Worm (Caenorhabditis elegans) whole organism, mixed stage, embryonic: ENCODE measurements around the gene cebp-1.

Experiments
- M03D4.4 ChIP-seq: sonication (generic microtip); optimal IDR thresholded peaks from 2 replicates; lab custom pipeline; 2017; ENCODE audit warnings: mild to moderate bottlenecking, missing genetic modification characterization, missing compliant biosample characterization
- bed-3 ChIP-seq: fragments of 200-800 bp; sonication (Bioruptor generic); optimal IDR thresholded peaks from 3 replicates; lab custom pipeline; 2018; ENCODE audit warnings: mild to moderate bottlenecking, missing genetic modification characterization, moderate library complexity, missing compliant biosample characterization
- blmp-1 ChIP-seq: fragments of 150-350 bp; optimal IDR thresholded peaks from 2 replicates; lab custom pipeline; 2014; ENCODE audit warnings: missing biosample characterization, missing genetic modification characterization
- ceh-39 ChIP-seq: fragments of 150-350 bp; optimal IDR thresholded peaks from 2 replicates; lab custom pipeline; 2014; ENCODE audit warnings: missing biosample characterization, missing genetic modification characterization
- ceh-43 ChIP-seq: fragments of 200-800 bp; sonication (Bioruptor generic); optimal IDR thresholded peaks from 2 replicates; lab custom pipeline; 2018; ENCODE audit warnings: mild to moderate bottlenecking, missing genetic modification characterization, moderate library complexity, missing compliant biosample characterization
- ceh-83 ChIP-seq: fragments of 200-800 bp; sonication (Bioruptor generic); optimal IDR thresholded peaks from 2 replicates; lab custom pipeline; 2018; ENCODE audit warnings: mild to moderate bottlenecking, missing genetic modification characterization, missing compliant biosample characterization
- cnd-1 ChIP-seq: fragments of 200-800 bp; sonication (Bioruptor generic); optimal IDR thresholded peaks from 2 replicates; lab custom pipeline; 2018; ENCODE audit warnings: mild to moderate bottlenecking, missing genetic modification characterization, missing compliant biosample characterization
- drap-1 ChIP-seq: fragments of 200-800 bp; sonication (Bioruptor generic); optimal IDR thresholded peaks from 3 replicates; lab custom pipeline; 2018; ENCODE audit warnings: mild to moderate bottlenecking, missing genetic modification characterization, missing compliant biosample characterization
- elt-1 ChIP-seq: sonication (generic microtip); optimal IDR thresholded peaks from 2 replicates; lab custom pipeline; 2017; ENCODE audit warnings: missing genetic modification characterization, mild to moderate bottlenecking, missing compliant biosample characterization, antibody characterized with exemption, moderate library complexity, borderline replicate concordance; ENCODE audit not compliant: insufficient read depth
- elt-3 ChIP-seq: fragments of 150-350 bp; optimal IDR thresholded peaks from 2 replicates; lab custom pipeline; 2014; ENCODE audit warnings: missing biosample characterization, missing genetic modification characterization
- flh-1 ChIP-seq: fragments of 200-800 bp; sonication (Bioruptor generic); optimal IDR thresholded peaks from 2 replicates; lab custom pipeline; 2018; ENCODE audit warnings: mild to moderate bottlenecking, missing genetic modification characterization, moderate library complexity, missing compliant biosample characterization
- ham-2 ChIP-seq: fragments of 200-800 bp; sonication (Bioruptor generic); optimal IDR thresholded peaks from 2 replicates; lab custom pipeline; 2018; ENCODE audit warnings: mild to moderate bottlenecking, missing genetic modification characterization, missing compliant biosample characterization
- hlh-1 ChIP-seq: fragments of 150-350 bp; optimal IDR thresholded peaks from 2 replicates; lab custom pipeline; 2014; ENCODE audit warnings: missing biosample characterization, missing genetic modification reagents, missing genetic modification characterization
- lin-13 ChIP-seq: fragments of 150-350 bp; optimal IDR thresholded peaks from 2 replicates; lab custom pipeline; 2014; ENCODE audit warnings: missing biosample characterization, missing genetic modification characterization
- lin-32 ChIP-seq: fragments of 200-800 bp; sonication (Bioruptor generic); optimal IDR thresholded peaks from 2 replicates; lab custom pipeline; 2018; ENCODE audit warnings: mild to moderate bottlenecking, missing genetic modification characterization, missing compliant biosample characterization
- mab-5 ChIP-seq: fragments of 150-350 bp; optimal IDR thresholded peaks from 2 replicates; lab custom pipeline; 2014; ENCODE audit warnings: missing biosample characterization, missing genetic modification characterization
- mep-1 ChIP-seq: fragments of 150-350 bp; optimal IDR thresholded peaks from 2 replicates; lab custom pipeline; 2017; ENCODE audit warnings: missing biosample characterization, missing genetic modification reagents, missing genetic modification characterization, inconsistent platforms
- mls-2 ChIP-seq: sonication (generic microtip); optimal IDR thresholded peaks from 2 replicates; lab custom pipeline; 2016; ENCODE audit warnings: mild to moderate bottlenecking, missing genetic modification characterization, moderate library complexity, missing compliant biosample characterization
- nhr-12 ChIP-seq: fragments of 150-350 bp; optimal IDR thresholded peaks from 2 replicates; lab custom pipeline; 2014; ENCODE audit warnings: missing biosample characterization, missing genetic modification characterization
- nhr-2 ChIP-seq: fragments of 150-350 bp; optimal IDR thresholded peaks from 2 replicates; lab custom pipeline; 2014; ENCODE audit warnings: missing biosample characterization, missing genetic modification characterization
- nhr-28 ChIP-seq: fragments of 150-350 bp; optimal IDR thresholded peaks from 2 replicates; lab custom pipeline; 2014; ENCODE audit warnings: missing biosample characterization, missing genetic modification characterization
- nhr-76 ChIP-seq: sonication (generic microtip); optimal IDR thresholded peaks from 2 replicates; lab custom pipeline; 2017; ENCODE audit warnings: missing biosample characterization, missing genetic modification characterization
- pha-4 ChIP-seq: fragments of 150-350 bp; optimal IDR thresholded peaks from 2 replicates; lab custom pipeline; 2018; ENCODE audit warnings: missing biosample characterization, missing genetic modification reagents, missing genetic modification characterization
- sem-2 ChIP-seq: fragments of 200-800 bp; sonication (Bioruptor generic); optimal IDR thresholded peaks from 2 replicates; lab custom pipeline; 2018; ENCODE audit warnings: mild to moderate bottlenecking, missing genetic modification characterization, missing compliant biosample characterization
- snpc-4 ChIP-seq: fragments of 150-350 bp; optimal IDR thresholded peaks from 2 replicates; lab custom pipeline; 2014; ENCODE audit warnings: missing biosample characterization, missing genetic modification characterization
- sptf-1 ChIP-seq: sonication (generic microtip); optimal IDR thresholded peaks from 2 replicates; lab custom pipeline; 2017; ENCODE audit warnings: mild to moderate bottlenecking, missing genetic modification characterization, moderate library complexity, missing compliant biosample characterization
- tbx-8 ChIP-seq: fragments of 200-800 bp; sonication (Bioruptor generic); optimal IDR thresholded peaks from 2 replicates; lab custom pipeline; 2018; ENCODE audit warnings: mild to moderate bottlenecking, missing genetic modification characterization, moderate library complexity, missing compliant biosample characterization
- unc-120 ChIP-seq: sonication (generic microtip); optimal IDR thresholded peaks from 2 replicates; lab custom pipeline; 2017; ENCODE audit warnings: missing genetic modification characterization, missing compliant biosample characterization; ENCODE audit not compliant: poor library complexity, severe bottlenecking
- unc-39 ChIP-seq: fragments of 150-350 bp; optimal IDR thresholded peaks from 2 replicates; lab custom pipeline; 2014; ENCODE audit warnings: missing biosample characterization, missing genetic modification characterization
- unc-62 ChIP-seq: fragments of 150-350 bp; optimal IDR thresholded peaks from 2 replicates; lab custom pipeline; 2014; ENCODE audit warnings: missing biosample characterization, missing genetic modification reagents, missing genetic modification characterization
- zip-8 ChIP-seq: fragments of 150-350 bp; optimal IDR thresholded peaks from 2 replicates; lab custom pipeline; 2014; ENCODE audit warnings: missing biosample characterization, missing genetic modification characterization
- ztf-11 ChIP-seq: fragments of 150-350 bp; optimal IDR thresholded peaks from 2 replicates; lab custom pipeline; 2014; ENCODE audit warnings: missing biosample characterization, missing genetic modification characterization

The cebp-1 gene

DNA sequence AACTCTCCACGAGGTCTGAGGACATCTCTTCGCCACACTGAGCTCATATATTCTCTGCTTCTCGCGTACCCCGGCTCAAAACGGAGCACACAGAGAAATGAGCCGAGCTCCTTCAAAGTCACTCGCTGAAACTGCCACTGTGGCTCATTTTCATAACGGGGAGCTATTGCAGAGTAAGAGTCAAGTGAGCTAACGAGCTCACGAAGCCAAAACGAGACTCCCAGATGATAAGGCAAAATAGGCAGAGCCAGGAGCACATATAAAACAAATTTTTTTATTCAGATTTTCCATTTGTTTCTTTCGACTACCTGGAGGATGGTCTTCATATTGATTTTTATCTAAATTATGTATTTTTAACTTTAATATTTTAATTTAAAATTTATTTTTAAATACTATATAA is 29.2 kb downstream of the cebp-1 start, which contains the start of gene F19G12.3:
F19G12.3 (plus strand) TSS at position 301 of the 400 bp plus-strand sequence.
- TF ChIP-seq unc-120 (tag; lab: Kevin White, UChicago) (no peak), ham-2 (no peak), nhr-76 (tag; lab: Kevin White, UChicago) (no peak), blmp-1 (tag; lab: Kevin White, UChicago) (no peak), ceh-39 (tag; lab: Kevin White, UChicago) (no peak), cnd-1 (no peak), nhr-12 (tag; lab: Kevin White, UChicago) (no peak), snpc-4 (tag; lab: Kevin White, UChicago) (no peak), lin-32 (GFP tag; lab: Kevin White, UChicago) (no peak), ceh-43 (GFP tag; lab: Kevin White, UChicago) (no peak), hlh-1 (tag; lab: Kevin White, UChicago) (no peak), M03D4.4 (tag; lab: Kevin White, UChicago) (no peak), ztf-11 (no peak), tbx-8 (GFP tag; lab: Kevin White, UChicago) (no peak), zip-8 (tag; lab: Kevin White, UChicago) (no peak), mep-1 (no peak), bed-3 (GFP tag; lab: Kevin White, UChicago) (no peak), sptf-1 (tag; lab: Kevin White, UChicago) (no peak), unc-62 (GFP tag; lab: Kevin White, UChicago) (no peak)

ce11 chrX:1420524-1420923 is 33.1 kb downstream of the cebp-1 start:
- no peak for TF ChIP-seq elt-1 (tag; lab: Kevin White, UChicago)
- TF ChIP-seq unc-39 (tag; lab: Kevin White, UChicago): no peak
- no peak for TF ChIP-seq ztf-11
- TF ChIP-seq nhr-28 (tag; lab: Kevin White, UChicago): no peak
- TF ChIP-seq nhr-12 (tag; lab: Kevin White, UChicago): no peak
- no peak for TF ChIP-seq ham-2
- TF ChIP-seq mep-1: no peak
- TF ChIP-seq cnd-1: no peak
- TF ChIP-seq bed-3 (GFP tag; lab: Kevin White, UChicago): no peak
- TF ChIP-seq nhr-2 (tag; lab: Kevin White, UChicago): no peak
- no peak for TF ChIP-seq pha-4 (tag; lab: Kevin White, UChicago)
- TF ChIP-seq ceh-39 (tag; lab: Kevin White, UChicago): no peak
- no peak for TF ChIP-seq sem-2 (GFP tag; lab: Kevin White, UChicago)
- no peak for TF ChIP-seq sptf-1 (tag; lab: Kevin White, UChicago)
- TF ChIP-seq ceh-43 (GFP tag; lab: Kevin White, UChicago): no peak
- TF ChIP-seq zip-8 (tag; lab: Kevin White, UChicago): no peak
- TF ChIP-seq unc-120 (tag; lab: Kevin White, UChicago): no peak
- no peak for TF ChIP-seq snpc-4 (tag; lab: Kevin White, UChicago)
- TF ChIP-seq mls-2: no peak
- TF ChIP-seq, all 35 proteins: peak for 0

ce11 chrX:1419163-1419696 is 34.4 kb downstream of the cebp-1 start, which contains the start of gene F19G12.9:
Gene F19G12.9, plus strand, starts transcription at chrX:1419213.
- TF ChIP-seq ceh-39 (tag; lab: Kevin White, UChicago) (no peak), ceh-83 (GFP tag; lab: Kevin White, UChicago) (no peak), bed-3 (GFP tag; lab: Kevin White, UChicago) (no peak), mab-5 (no peak), snpc-4 (tag; lab: Kevin White, UChicago) (no peak), drap-1 (GFP tag; lab: Kevin White, UChicago) (no peak), nhr-76 (tag; lab: Kevin White, UChicago) (no peak), sem-2 (GFP tag; lab: Kevin White, UChicago) (no peak), nhr-2 (tag; lab: Kevin White, UChicago) (no peak), cnd-1 (no peak), lin-13 (no peak), nhr-28 (tag; lab: Kevin White, UChicago) (no peak), unc-39 (tag; lab: Kevin White, UChicago) (no peak), mep-1 (no peak)

ce11 chrX:1416776-1417354 is 36.8 kb downstream of the cebp-1 start, which contains the start of the genes F19G12.4 and F19G12.8:
Gene F19G12.4, plus strand, starts transcription at chrX:1417304.
Gene F19G12.8, plus strand, starts transcription at chrX:1417320.
- TF ChIP-seq elt-3 (no peak), sem-2 (GFP tag; lab: Kevin White, UChicago) (no peak), lin-13 (no peak), elt-1 (tag; lab: Kevin White, UChicago) (no peak), flh-1 (GFP tag; lab: Kevin White, UChicago) (no peak), ztf-11 (no peak), ceh-43 (GFP tag; lab: Kevin White, UChicago) (no peak), unc-39 (tag; lab: Kevin White, UChicago) (no peak)
- TF ChIP-seq, all 35 proteins: peak for 0
